Fruit fly (Drosophila melanogaster) whole organism, embryonic: Measurements from ENCODE around the gene Dbp73D.

Source experiments
- Asciz ChIP-seq: fragments of 200-800 bp; sonication (Bioruptor generic); optimal IDR thresholded peaks from 2 replicates; lab custom pipeline; 2017; ENCODE audit warnings: missing biosample characterization, mild to moderate bottlenecking, missing genetic modification characterization, missing genetic modification reagents
- Atf3 ChIP-seq: fragments of 200-800 bp; sonication (Bioruptor generic); optimal IDR thresholded peaks from 3 replicates; lab custom pipeline; 2016; ENCODE audit warnings: missing biosample characterization, missing genetic modification characterization
- Awh ChIP-seq: fragments of 200-800 bp; sonication (Bioruptor generic); IDR thresholded peaks from 2 replicates; pipeline ENCODE4, ENCODE4 v1.3.6; 2022; ENCODE audit warnings: missing biosample characterization, missing genetic modification characterization
- BtbVII ChIP-seq: fragments of 200-800 bp; sonication (Bioruptor generic); optimal IDR thresholded peaks from 3 replicates; lab custom pipeline; 2017; ENCODE audit warnings: missing biosample characterization, mild to moderate bottlenecking, missing genetic modification characterization
- CG10267 ChIP-seq: fragments of 200-800 bp; sonication (Bioruptor generic); optimal IDR thresholded peaks from 2 replicates; lab custom pipeline; 2018; ENCODE audit warnings: missing biosample characterization, mild to moderate bottlenecking, missing genetic modification characterization, moderate library complexity
- CG10654 ChIP-seq: fragments of 200-800 bp; sonication (Bioruptor generic); optimal IDR thresholded peaks from 2 replicates; lab custom pipeline; 2016; ENCODE audit warnings: missing biosample characterization, missing genetic modification characterization
- CG10979 ChIP-seq: fragments of 200-800 bp; sonication (Bioruptor generic); optimal IDR thresholded peaks from 2 replicates; lab custom pipeline; 2018; ENCODE audit warnings: missing biosample characterization, mild to moderate bottlenecking, missing genetic modification characterization, moderate library complexity
- CG12942 ChIP-seq: fragments of 200-800 bp; sonication (Bioruptor generic); optimal IDR thresholded peaks from 3 replicates; lab custom pipeline; 2016; ENCODE audit warnings: missing biosample characterization, missing genetic modification characterization
- CG13296 ChIP-seq: fragments of 200-800 bp; sonication (Bioruptor generic); optimal IDR thresholded peaks from 3 replicates; lab custom pipeline; 2018; ENCODE audit warnings: missing biosample characterization, mild to moderate bottlenecking, missing genetic modification characterization
- CG14441 ChIP-seq: fragments of 200-800 bp; sonication (Bioruptor generic); IDR thresholded peaks from 2 replicates; pipeline ENCODE4 v1.3.6; 2022; ENCODE audit warnings: missing biosample characterization, missing genetic modification characterization
- CG14710 ChIP-seq: fragments of 200-800 bp; sonication (Bioruptor generic); optimal IDR thresholded peaks from 3 replicates; lab custom pipeline; 2019; ENCODE audit warnings: missing biosample characterization, mild to moderate bottlenecking, missing genetic modification characterization, moderate library complexity
- CG15269 ChIP-seq: fragments of 200-800 bp; sonication (Bioruptor generic); optimal IDR thresholded peaks from 2 replicates; lab custom pipeline; 2018; ENCODE audit warnings: missing biosample characterization, mild to moderate bottlenecking, missing genetic modification characterization, moderate library complexity
- CG17829 ChIP-seq: fragments of 200-800 bp; optimal IDR thresholded peaks from 2 replicates; lab custom pipeline; 2019; ENCODE audit warnings: missing biosample characterization, mild to moderate bottlenecking, missing genetic modification characterization, moderate library complexity
- CG2712 ChIP-seq: fragments of 200-800 bp; optimal IDR thresholded peaks from 3 replicates; lab custom pipeline; 2019; ENCODE audit warnings: missing biosample characterization, mild to moderate bottlenecking, missing genetic modification characterization, moderate library complexity
- CG43689 ChIP-seq: fragments of 200-800 bp; sonication (Bioruptor generic); IDR thresholded peaks from 2 replicates; pipeline ENCODE4 v1.3.6; 2022; ENCODE audit warnings: missing biosample characterization, missing genetic modification characterization
- CG4730 ChIP-seq: fragments of 200-800 bp; sonication (Bioruptor generic); IDR thresholded peaks from 2 replicates; pipeline ENCODE4 v1.3.6; 2022; ENCODE audit warnings: missing biosample characterization, missing genetic modification characterization
- CG5245 ChIP-seq: fragments of 200-800 bp; sonication (Bioruptor generic); optimal IDR thresholded peaks from 3 replicates; lab custom pipeline; 2016; ENCODE audit warnings: missing biosample characterization, missing genetic modification characterization
- CG7839 ChIP-seq: fragments of 200-800 bp; sonication (Bioruptor generic); optimal IDR thresholded peaks from 3 replicates; lab custom pipeline; 2018; ENCODE audit warnings: missing biosample characterization, mild to moderate bottlenecking, missing genetic modification characterization, moderate library complexity
- CG8089 ChIP-seq: fragments of 200-800 bp; sonication (Bioruptor generic); optimal IDR thresholded peaks from 3 replicates; lab custom pipeline; 2016; ENCODE audit warnings: missing biosample characterization, missing genetic modification characterization
- CG9437 ChIP-seq: fragments of 200-800 bp; sonication (Bioruptor generic); optimal IDR thresholded peaks from 2 replicates; lab custom pipeline; 2018; ENCODE audit warnings: missing biosample characterization, mild to moderate bottlenecking, missing genetic modification characterization
- Dbx ChIP-seq: fragments of 200-800 bp; sonication (Bioruptor generic); IDR thresholded peaks from 3 replicates; pipeline ENCODE4 v1.3.6; 2022; ENCODE audit warnings: missing biosample characterization, missing genetic modification characterization
- E2f2 ChIP-seq: fragments of 200-800 bp; sonication (Bioruptor generic); IDR thresholded peaks from 2 replicates; pipeline ENCODE4 v1.3.6; 2022; ENCODE audit warnings: missing biosample characterization, missing genetic modification characterization
- Hr3 ChIP-seq: fragments of 200-800 bp; sonication (Bioruptor generic); optimal IDR thresholded peaks from 3 replicates; lab custom pipeline; 2016; ENCODE audit warnings: missing biosample characterization, missing genetic modification characterization
- Meics ChIP-seq: fragments of 200-800 bp; sonication (Bioruptor generic); optimal IDR thresholded peaks from 2 replicates; lab custom pipeline; 2017; ENCODE audit warnings: missing biosample characterization, mild to moderate bottlenecking, missing genetic modification characterization
- Nf-YA ChIP-seq: fragments of 200-800 bp; sonication (Bioruptor generic); IDR thresholded peaks from 2 replicates; pipeline ENCODE4 v1.3.6; 2022; ENCODE audit warnings: missing biosample characterization, missing genetic modification characterization
- az2 ChIP-seq: fragments of 200-800 bp; sonication (Bioruptor generic); optimal IDR thresholded peaks from 3 replicates; lab custom pipeline; 2016; ENCODE audit warnings: missing biosample characterization, missing genetic modification characterization
- bcd ChIP-seq: fragments of 200-800 bp; sonication (Bioruptor generic); optimal IDR thresholded peaks from 2 replicates; lab custom pipeline; 2017; ENCODE audit warnings: missing biosample characterization, mild to moderate bottlenecking, missing genetic modification characterization
- br ChIP-seq: fragments of >200 bp; optimal IDR thresholded peaks from 2 replicates; lab custom pipeline; 2017
- bsh ChIP-seq, 2 experiments: fragments of 200-800 bp; sonication (Bioruptor generic); optimal IDR thresholded peaks; 2 replicates each; lab custom pipeline; 2017 to 2018; ENCODE audit warnings: mild to moderate bottlenecking in 2 of 2, missing biosample characterization in 2 of 2, missing genetic modification characterization in 2 of 2, moderate library complexity in 1 of 2
- danr ChIP-seq: fragments of 200-800 bp; sonication (Bioruptor generic); IDR thresholded peaks from 2 replicates; pipeline ENCODE4 v1.3.6; 2022; ENCODE audit warnings: missing biosample characterization, missing genetic modification characterization
- fd96Cb ChIP-seq: fragments of 200-800 bp; sonication (Bioruptor generic); optimal IDR thresholded peaks from 2 replicates; lab custom pipeline; 2018; ENCODE audit warnings: missing biosample characterization, mild to moderate bottlenecking, missing genetic modification characterization, moderate library complexity
- gro ChIP-seq: fragments of 200-800 bp; sonication (Bioruptor generic); optimal IDR thresholded peaks from 2 replicates; lab custom pipeline; 2016; ENCODE audit warnings: missing biosample characterization, missing genetic modification characterization
- hkb ChIP-seq, 2 experiments: fragments of 200-800 bp in 1 of 2; fragments of >200 bp in 1 of 2; sonication (Bioruptor generic) in 1 of 2; IDR thresholded peaks in 1 of 2; optimal IDR thresholded peaks in 1 of 2; 2 replicates each; pipeline versions ENCODE4 v1.3.6 to Lab custom; 2017 to 2022; ENCODE audit warnings: missing biosample characterization in 1 of 2, missing genetic modification characterization in 1 of 2
- ind ChIP-seq: fragments of 200-800 bp; sonication (Bioruptor generic); optimal IDR thresholded peaks from 3 replicates; lab custom pipeline; 2016; ENCODE audit warnings: missing biosample characterization, missing genetic modification characterization
- kni ChIP-seq: fragments of 200-800 bp; sonication (Bioruptor generic); optimal IDR thresholded peaks from 3 replicates; lab custom pipeline; 2017; ENCODE audit warnings: mild to moderate bottlenecking, missing biosample characterization, missing genetic modification reagents, missing genetic modification characterization
- lab ChIP-seq: fragments of 200-800 bp; sonication (Bioruptor generic); optimal IDR thresholded peaks from 3 replicates; lab custom pipeline; 2017; ENCODE audit warnings: missing biosample characterization, missing genetic modification characterization, mild to moderate bottlenecking, moderate library complexity, missing genetic modification reagents
- lmd ChIP-seq: fragments of 200-800 bp; sonication (Bioruptor generic); IDR thresholded peaks from 2 replicates; pipeline ENCODE4 v1.3.6; 2022; ENCODE audit warnings: missing biosample characterization, missing genetic modification characterization
- pfk ChIP-seq: fragments of 200-800 bp; sonication (Bioruptor generic); optimal IDR thresholded peaks from 2 replicates; lab custom pipeline; 2018; ENCODE audit warnings: missing biosample characterization, mild to moderate bottlenecking, missing genetic modification characterization, moderate library complexity
- prd ChIP-seq, 3 experiments: fragments of >200 bp in 2 of 3; fragments of 200-800 bp in 1 of 3; sonication (Bioruptor generic) in 1 of 3; optimal IDR thresholded peaks in 2 of 3; IDR thresholded peaks in 1 of 3; 2 replicates in 2 of 3; 3 replicates in 1 of 3; pipeline versions ENCODE4 v1.3.6 to Lab custom; 2017 to 2022; ENCODE audit warnings: missing biosample characterization in 1 of 3, missing genetic modification characterization in 1 of 3
- ranshi ChIP-seq: fragments of 200-800 bp; sonication (Bioruptor generic); IDR thresholded peaks from 2 replicates; pipeline ENCODE4 v1.3.6; 2022; ENCODE audit warnings: missing biosample characterization, missing genetic modification characterization
- row ChIP-seq: fragments of 200-800 bp; sonication (Bioruptor generic); IDR thresholded peaks from 3 replicates; pipeline ENCODE4 v1.3.6; 2022; ENCODE audit warnings: missing biosample characterization, missing genetic modification characterization
- tap ChIP-seq: fragments of 200-800 bp; optimal IDR thresholded peaks from 3 replicates; lab custom pipeline; 2019; ENCODE audit warnings: missing biosample characterization, mild to moderate bottlenecking, missing genetic modification characterization, moderate library complexity
- tgo ChIP-seq: fragments of 200-800 bp; sonication (Bioruptor generic); IDR thresholded peaks from 3 replicates; pipeline ENCODE4 v1.3.6; 2022; ENCODE audit warnings: missing biosample characterization, missing genetic modification characterization
- unpg ChIP-seq: fragments of 200-800 bp; sonication (Bioruptor generic); optimal IDR thresholded peaks from 3 replicates; lab custom pipeline; 2018; ENCODE audit warnings: missing biosample characterization, mild to moderate bottlenecking, missing genetic modification characterization, moderate library complexity

Dbp73D gene

DNA sequence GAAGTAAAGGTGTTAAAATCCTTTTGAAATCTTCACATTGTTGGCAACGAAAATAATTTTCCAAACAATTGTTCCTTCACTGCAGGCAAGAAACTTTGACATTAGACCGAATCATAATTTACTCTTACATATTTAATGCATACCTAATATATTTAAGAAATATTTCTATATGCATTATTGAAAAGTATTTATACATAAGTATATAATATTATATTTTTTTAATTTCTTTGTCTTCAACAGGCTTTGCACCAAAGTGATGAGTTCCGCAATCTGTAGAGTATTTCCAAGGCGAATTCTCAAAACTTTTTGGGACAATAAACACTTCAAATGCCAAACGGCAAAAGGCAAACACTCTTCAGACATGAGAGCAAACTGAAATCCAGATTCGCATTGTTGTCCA, 33.5 kb downstream of the Dbp73D start (continued):
- TF ChIP-seq BtbVII (peak; percentile 7), tap (tag; lab: Kevin White, UChicago) (peak; percentile 46), Meics (peak; percentile 27), CG2712 (tag; lab: Kevin White, UChicago) (peak; percentile 65), gro (no peak), Asciz (GFP tag; lab: Kevin White, UChicago) (peak; percentile 1), fd96Cb (tag; lab: Kevin White, UChicago) (peak; percentile 57), Hr3 (GFP tag; lab: Kevin White, UChicago) (peak; percentile 17), bsh (GFP tag; optimal IDR thresholded peaks at IDR 0.05; lab: Kevin White, UChicago) (peak in 1 of 2 experiments; percentile 72), CG10979 (tag; lab: Kevin White, UChicago) (peak; percentile 49), Dbx (0 out of 3 replicates have a peak, but pooled peaks have one; percentile 21), CG15269 (peak; percentile 65), CG43689 (GFP tag; lab: Robert Waterston, UW) (peak; percentile 35; the same call in 1 of the 2 replicates), bcd (GFP tag; lab: Kevin White, UChicago) (peak; percentile 16), E2f2 (peak; percentile 41; the same call in 1 of the 2 replicates), kni (GFP tag; lab: Kevin White, UChicago) (no peak), hkb (optimal IDR thresholded peaks at IDR 0.05; lab: Kevin White, UChicago) (no peak), hkb (GFP tag; IDR thresholded peaks at IDR 0.05; lab: Robert Waterston, UW) (peak; percentile 75), Nf-YA (GFP tag; lab: Robert Waterston, UW) (peak; percentile 40; the same call in 1 of the 2 replicates), CG17829 (peak; percentile 39), az2 (GFP tag; lab: Kevin White, UChicago) (peak; percentile 35), br (lab: Kevin White, UChicago) (no peak), lmd (GFP tag; lab: Robert Waterston, UW) (0 out of 2 replicates have a peak, but pooled peaks have one; percentile 29), unpg (GFP tag; lab: Kevin White, UChicago) (peak; percentile 42), CG9437 (peak; percentile 7), prd (optimal IDR thresholded peaks at IDR 0.05; lab: Kevin White, UChicago) (no peak), prd (GFP tag; IDR thresholded peaks at IDR 0.05; lab: Robert Waterston, UW) (peak; percentile 52; the same call in 1 of the 3 replicates), ind (GFP tag; lab: Kevin White, UChicago) (peak; percentile 8), CG14710 (tag; lab: Kevin White, UChicago) (peak; percentile 30), ranshi (0 out of 2 replicates have a peak, but pooled peaks have one; percentile 19), CG8089 (GFP tag; lab: Kevin White, UChicago) (no peak), CG12942 (GFP tag; lab: Kevin White, UChicago) (no peak), Awh (peak; percentile 55; the same call in 1 of the 2 replicates), lab (GFP tag; lab: Kevin White, UChicago) (peak; percentile 3), CG7839 (tag; lab: Kevin White, UChicago) (peak; percentile 53), CG14441 (GFP tag; lab: Robert Waterston, UW) (peak; percentile 51), danr (GFP tag; lab: Robert Waterston, UW) (0 out of 2 replicates have a peak, but pooled peaks have one; percentile 16), CG5245 (GFP tag; lab: Kevin White, UChicago) (no peak), Atf3 (GFP tag; lab: Kevin White, UChicago) (no peak), row (GFP tag; lab: Robert Waterston, UW) (peak; percentile 72), CG4730 (GFP tag; lab: Robert Waterston, UW) (0 out of 2 replicates have a peak, but pooled peaks have one; percentile 29), pfk (GFP tag; lab: Kevin White, UChicago) (no peak), tgo (peak; percentile 61; the same call in 2 of the 3 replicates), CG10267 (tag; lab: Kevin White, UChicago) (peak; percentile 31), CG10654 (GFP tag; lab: Kevin White, UChicago) (no peak), CG13296 (GFP tag; lab: Kevin White, UChicago) (peak; percentile 46)
